Worm (Caenorhabditis elegans): Measurements from ENCODE around the gene C11E4.6.

DNA sequence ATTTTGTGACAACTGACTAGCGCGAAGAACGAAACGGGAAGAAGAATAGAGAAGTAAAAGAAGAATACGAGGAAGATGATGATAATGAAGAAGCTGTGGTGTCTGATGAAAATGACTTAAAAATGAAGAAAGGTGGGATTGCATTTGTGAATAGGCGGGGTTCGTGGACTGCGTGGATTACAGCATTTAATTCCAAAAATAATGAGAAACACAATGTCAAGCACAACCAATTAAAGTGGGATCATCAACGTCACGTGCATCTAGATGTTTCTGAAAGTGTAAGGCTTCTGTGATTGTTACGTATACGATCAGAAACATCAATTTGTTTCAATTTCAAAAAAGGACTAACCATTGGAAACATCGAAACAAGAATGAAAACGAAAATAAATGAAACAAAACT is 33.4 kb upstream of the C11E4.6 start, which contains the start of gene glb-17:
- no peak for TF ChIP-seq nhr-237 (tag; optimal IDR thresholded peaks at IDR 0.05)
- no peak for TF ChIP-seq snpc-4 (tag; optimal IDR thresholded peaks at IDR 0.05)
- TF ChIP-seq pha-4 (tag; optimal IDR thresholded peaks at IDR 0.05), result no peak
- no peak for TF ChIP-seq nhr-76 (tag; optimal IDR thresholded peaks at IDR 0.05)
- TF ChIP-seq lsy-2 (tag; optimal IDR thresholded peaks at IDR 0.05), result no peak
- TF ChIP-seq ceh-83 (GFP tag; optimal IDR thresholded peaks at IDR 0.05), result no peak
- TF ChIP-seq mls-2 (tag; optimal IDR thresholded peaks at IDR 0.05), result no peak
- no peak for TF ChIP-seq blmp-1 (tag; optimal IDR thresholded peaks at IDR 0.05)
- no peak for TF ChIP-seq lin-13 (tag; optimal IDR thresholded peaks at IDR 0.05)

Data from whole organism, mixed stage, embryonic.